Fruit fly (Drosophila melanogaster) whole organism, embryonic: ENCODE data around the gene CG43273.
A peak's percentile ranks its signal among the peaks of the same experiment; 100 is the strongest.

Experiments used
- Antp ChIP-seq: fragments of 200-800 bp; sonication (Bioruptor generic); optimal IDR thresholded peaks from 3 replicates; lab custom pipeline; 2016; ENCODE audit warnings: missing biosample characterization, missing genetic modification characterization
- CG1024 ChIP-seq: fragments of 200-800 bp; sonication (Bioruptor generic); IDR thresholded peaks from 2 replicates; pipeline ENCODE4 v1.3.6; 2022; ENCODE audit warnings: missing biosample characterization, missing genetic modification characterization
- CG10267 ChIP-seq: fragments of 200-800 bp; sonication (Bioruptor generic); optimal IDR thresholded peaks from 2 replicates; lab custom pipeline; 2018; ENCODE audit warnings: missing biosample characterization, mild to moderate bottlenecking, missing genetic modification characterization, moderate library complexity
- CG10366 ChIP-seq: fragments of 200-800 bp; sonication (Bioruptor generic); IDR thresholded peaks from 2 replicates; pipeline ENCODE4 v1.3.6; 2022; ENCODE audit warnings: missing biosample characterization, missing genetic modification characterization
- CG10543 ChIP-seq: fragments of 200-800 bp; sonication (Bioruptor generic); optimal IDR thresholded peaks from 3 replicates; lab custom pipeline; 2017; ENCODE audit warnings: missing biosample characterization, mild to moderate bottlenecking, missing genetic modification characterization, moderate library complexity
- CG1603 ChIP-seq: fragments of 200-800 bp; sonication (Bioruptor generic); optimal IDR thresholded peaks from 2 replicates; lab custom pipeline; 2019; ENCODE audit warnings: missing biosample characterization, mild to moderate bottlenecking, missing genetic modification characterization, moderate library complexity
- CG1647 ChIP-seq: fragments of 200-800 bp; sonication (Bioruptor generic); optimal IDR thresholded peaks from 3 replicates; lab custom pipeline; 2016; ENCODE audit warnings: missing biosample characterization, missing genetic modification characterization
- CG3065 ChIP-seq: fragments of 200-800 bp; sonication (Bioruptor generic); optimal IDR thresholded peaks from 2 replicates; lab custom pipeline; 2016; ENCODE audit warnings: missing biosample characterization, missing genetic modification characterization
- CG34422 ChIP-seq: fragments of 200-800 bp; sonication (Bioruptor generic); IDR thresholded peaks from 3 replicates; pipeline ENCODE4 v1.3.6; 2022; ENCODE audit warnings: missing biosample characterization, missing genetic modification characterization
- CG5245 ChIP-seq: fragments of 200-800 bp; sonication (Bioruptor generic); optimal IDR thresholded peaks from 3 replicates; lab custom pipeline; 2016; ENCODE audit warnings: missing biosample characterization, missing genetic modification characterization
- CG6272 ChIP-seq: fragments of 200-800 bp; sonication (Bioruptor generic); IDR thresholded peaks from 2 replicates; pipeline ENCODE4 v1.3.6; 2022; ENCODE audit warnings: missing biosample characterization, missing genetic modification characterization
- CG7556 ChIP-seq: fragments of 200-800 bp; sonication (Bioruptor generic); optimal IDR thresholded peaks from 2 replicates; lab custom pipeline; 2017; ENCODE audit warnings: missing biosample characterization, mild to moderate bottlenecking, missing genetic modification characterization
- CG8290 ChIP-seq, 3 experiments: fragments of 200-800 bp; sonication (Bioruptor generic); optimal IDR thresholded peaks; 2 replicates each; lab custom pipeline; 2016 to 2019; ENCODE audit warnings: missing biosample characterization in 3 of 3, missing genetic modification characterization in 3 of 3, mild to moderate bottlenecking in 2 of 3, moderate library complexity in 1 of 3
- CHES-1-like ChIP-seq: fragments of 200-800 bp; sonication (Bioruptor generic); optimal IDR thresholded peaks from 2 replicates; lab custom pipeline; 2016; ENCODE audit warnings: missing biosample characterization, missing genetic modification characterization
- Dbx ChIP-seq: fragments of 200-800 bp; sonication (Bioruptor generic); IDR thresholded peaks from 3 replicates; pipeline ENCODE4 v1.3.6; 2022; ENCODE audit warnings: missing biosample characterization, missing genetic modification characterization
- Deaf1 ChIP-seq: fragments of 200-800 bp; optimal IDR thresholded peaks from 3 replicates; lab custom pipeline; 2019; ENCODE audit warnings: missing biosample characterization, mild to moderate bottlenecking, missing genetic modification characterization, moderate library complexity
- Dek ChIP-seq: fragments of 200-800 bp; sonication (Bioruptor generic); optimal IDR thresholded peaks from 3 replicates; lab custom pipeline; 2019; ENCODE audit warnings: missing biosample characterization, mild to moderate bottlenecking, missing genetic modification characterization, moderate library complexity
- HLH4C ChIP-seq: fragments of 200-800 bp; sonication (Bioruptor generic); IDR thresholded peaks from 3 replicates; pipeline ENCODE4 v1.3.6; 2022; ENCODE audit warnings: missing biosample characterization, missing genetic modification characterization; ENCODE audit not compliant: partially characterized antibody
- HmgD ChIP-seq: fragments of 200-800 bp; sonication (Bioruptor generic); optimal IDR thresholded peaks from 3 replicates; lab custom pipeline; 2016; ENCODE audit warnings: missing biosample characterization, missing genetic modification characterization
- Lhr ChIP-seq: fragments of 200-800 bp; sonication (Bioruptor generic); optimal IDR thresholded peaks from 3 replicates; lab custom pipeline; 2017; ENCODE audit warnings: mild to moderate bottlenecking, missing biosample characterization, missing genetic modification reagents, missing genetic modification characterization
- MESR4 ChIP-seq: fragments of 200-800 bp; sonication (Bioruptor generic); optimal IDR thresholded peaks from 2 replicates; lab custom pipeline; 2018; ENCODE audit warnings: missing biosample characterization, mild to moderate bottlenecking, missing genetic modification characterization, moderate library complexity
- Optix ChIP-seq: fragments of 200-800 bp; sonication (Bioruptor generic); IDR thresholded peaks from 3 replicates; pipeline ENCODE4 v1.3.6; 2022; ENCODE audit warnings: missing biosample characterization, missing genetic modification characterization
- Taf1 ChIP-seq: fragments of 200-800 bp; sonication (Bioruptor generic); IDR thresholded peaks from 2 replicates; pipeline ENCODE4 v1.3.6; 2022; ENCODE audit warnings: missing biosample characterization, missing genetic modification characterization
- ac ChIP-seq: fragments of 200-800 bp; sonication (Bioruptor generic); optimal IDR thresholded peaks from 3 replicates; lab custom pipeline; 2017; ENCODE audit warnings: missing biosample characterization, mild to moderate bottlenecking, missing genetic modification characterization
- br ChIP-seq: fragments of >200 bp; optimal IDR thresholded peaks from 2 replicates; lab custom pipeline; 2017
- bsh ChIP-seq, 2 experiments: fragments of 200-800 bp; sonication (Bioruptor generic); optimal IDR thresholded peaks; 2 replicates each; lab custom pipeline; 2017 to 2018; ENCODE audit warnings: mild to moderate bottlenecking in 2 of 2, missing biosample characterization in 2 of 2, missing genetic modification characterization in 2 of 2, moderate library complexity in 1 of 2
- cas ChIP-seq: fragments of 200-800 bp; sonication (Bioruptor generic); IDR thresholded peaks from 2 replicates; pipeline ENCODE4 v1.3.6; 2022; ENCODE audit warnings: missing biosample characterization, missing genetic modification characterization
- cato ChIP-seq: fragments of 200-800 bp; sonication (Bioruptor generic); optimal IDR thresholded peaks from 2 replicates; lab custom pipeline; 2016; ENCODE audit warnings: missing biosample characterization, missing genetic modification characterization, borderline replicate concordance
- cwo ChIP-seq: fragments of 200-800 bp; sonication (Bioruptor generic); optimal IDR thresholded peaks from 3 replicates; lab custom pipeline; 2017; ENCODE audit warnings: missing biosample characterization, missing genetic modification characterization, mild to moderate bottlenecking, moderate library complexity, missing genetic modification reagents
- dimm ChIP-seq: fragments of 200-800 bp; sonication (Bioruptor generic); IDR thresholded peaks from 2 replicates; pipeline ENCODE4 v1.3.6; 2022; ENCODE audit warnings: missing biosample characterization, missing genetic modification characterization
- ems ChIP-seq: fragments of 200-800 bp; sonication (Bioruptor generic); optimal IDR thresholded peaks from 3 replicates; lab custom pipeline; 2016; ENCODE audit warnings: missing biosample characterization, missing genetic modification characterization
- fu2 ChIP-seq: fragments of 200-800 bp; sonication (Bioruptor generic); optimal IDR thresholded peaks from 2 replicates; lab custom pipeline; 2016; ENCODE audit warnings: missing biosample characterization, missing genetic modification characterization
- hb ChIP-seq: fragments of 200-800 bp; sonication (Bioruptor generic); IDR thresholded peaks from 3 replicates; pipeline ENCODE4 v1.3.6; 2022; ENCODE audit warnings: missing biosample characterization, missing genetic modification characterization; ENCODE audit not compliant: partially characterized antibody
- inv ChIP-seq: fragments of 200-800 bp; sonication (Bioruptor generic); IDR thresholded peaks from 2 replicates; pipeline ENCODE4 v1.3.6; 2022; ENCODE audit warnings: missing biosample characterization, missing genetic modification characterization; ENCODE audit not compliant: partially characterized antibody
- lov ChIP-seq, 2 experiments: fragments of 200-800 bp in 1 of 2; fragments of >200 bp in 1 of 2; sonication (Bioruptor generic) in 1 of 2; IDR thresholded peaks in 1 of 2; optimal IDR thresholded peaks in 1 of 2; 2 replicates in 1 of 2; 3 replicates in 1 of 2; pipeline versions ENCODE4 v1.3.6 to Lab custom; 2017 to 2022; ENCODE audit warnings: missing biosample characterization in 1 of 2, missing genetic modification characterization in 1 of 2
- nau ChIP-seq: fragments of 200-800 bp; sonication (Bioruptor generic); optimal IDR thresholded peaks from 3 replicates; lab custom pipeline; 2017; ENCODE audit warnings: missing biosample characterization, mild to moderate bottlenecking, missing genetic modification characterization, missing genetic modification reagents
- pfk ChIP-seq: fragments of 200-800 bp; sonication (Bioruptor generic); optimal IDR thresholded peaks from 2 replicates; lab custom pipeline; 2018; ENCODE audit warnings: missing biosample characterization, mild to moderate bottlenecking, missing genetic modification characterization, moderate library complexity
- phol ChIP-seq: fragments of 200-800 bp; sonication (Bioruptor generic); optimal IDR thresholded peaks from 3 replicates; lab custom pipeline; 2018; ENCODE audit warnings: missing biosample characterization, mild to moderate bottlenecking, missing genetic modification characterization, moderate library complexity
- pum ChIP-seq: fragments of 200-800 bp; sonication (Bioruptor generic); optimal IDR thresholded peaks from 2 replicates; lab custom pipeline; 2016; ENCODE audit warnings: missing biosample characterization, missing genetic modification characterization
- repo ChIP-seq: fragments of 200-800 bp; sonication (Bioruptor generic); optimal IDR thresholded peaks from 2 replicates; lab custom pipeline; 2016; ENCODE audit warnings: missing biosample characterization, missing genetic modification characterization
- sim ChIP-seq: fragments of 200-800 bp; sonication (Bioruptor generic); IDR thresholded peaks from 2 replicates; pipeline ENCODE4 v1.3.6; 2022; ENCODE audit warnings: missing biosample characterization, missing genetic modification characterization
- so ChIP-seq: fragments of 200-800 bp; sonication (Bioruptor generic); IDR thresholded peaks from 3 replicates; pipeline ENCODE4 v1.3.6; 2022; ENCODE audit warnings: missing biosample characterization, missing genetic modification characterization
- stc ChIP-seq: fragments of 200-800 bp; sonication (Bioruptor generic); IDR thresholded peaks from 2 replicates; pipeline ENCODE4 v1.3.6; 2022; ENCODE audit warnings: missing biosample characterization, missing genetic modification characterization
- tll ChIP-seq, 2 experiments: fragments of 200-800 bp in 1 of 2; fragments of >200 bp in 1 of 2; sonication (Bioruptor generic) in 1 of 2; optimal IDR thresholded peaks; 2 replicates each; lab custom pipeline; 2017 to 2019; ENCODE audit warnings: missing biosample characterization in 2 of 2, missing genetic modification characterization in 2 of 2, mild to moderate bottlenecking in 1 of 2, moderate library complexity in 1 of 2
- tna ChIP-seq: fragments of 200-800 bp; sonication (Bioruptor generic); IDR thresholded peaks from 2 replicates; pipeline ENCODE4 v1.3.6; 2022; ENCODE audit warnings: missing biosample characterization, missing genetic modification characterization; ENCODE audit not compliant: partially characterized antibody
- ttk ChIP-seq: fragments of 200-800 bp; sonication (Bioruptor generic); IDR thresholded peaks from 2 replicates; pipeline ENCODE4 v2.1.2; 2022; ENCODE audit warnings: missing biosample characterization, missing genetic modification characterization
- tup ChIP-seq: fragments of 200-800 bp; sonication (Bioruptor generic); optimal IDR thresholded peaks from 2 replicates; lab custom pipeline; 2016; ENCODE audit warnings: missing biosample characterization, mild to moderate bottlenecking, missing genetic modification characterization, moderate library complexity

Gene CG43273

dm6 chr3R:24875939-24876842, 46.1 kb downstream of the CG43273 start, which contains the start of gene CG3744 (continued):
- peak; percentile 92 for TF ChIP-seq Lhr (GFP tag; lab: Kevin White, UChicago)
- TF ChIP-seq Dek (tag; lab: Kevin White, UChicago) = peak; percentile 95
- TF ChIP-seq CG6272 (GFP tag; lab: Robert Waterston, UW) = peak; percentile 96
- peak; percentile 49; the same call in 1 of the 2 replicates for TF ChIP-seq sim (GFP tag; lab: Robert Waterston, UW)
- peak; percentile 88 for TF ChIP-seq tna (GFP tag; lab: Robert Waterston, UW)
- no peak for TF ChIP-seq cwo (GFP tag; lab: Kevin White, UChicago)
- peak; percentile 78 for TF ChIP-seq fu2 (GFP tag; lab: Kevin White, UChicago)
- TF ChIP-seq CG5245 = peak; percentile 82
- TF ChIP-seq so (GFP tag; lab: Robert Waterston, UW) = peak; percentile 94
- peak; percentile 90 for TF ChIP-seq phol (tag; lab: Kevin White, UChicago)
- TF ChIP-seq dimm (GFP tag; lab: Robert Waterston, UW) = peak; percentile 87
- peak; percentile 93 for TF ChIP-seq CG10543
- TF ChIP-seq ac (GFP tag; lab: Kevin White, UChicago) = peak; percentile 20
- TF ChIP-seq inv (GFP tag; lab: Robert Waterston, UW) = peak; percentile 94
- TF ChIP-seq CG3065 = peak; percentile 76
- TF ChIP-seq HmgD (GFP tag; lab: Kevin White, UChicago) = peak; percentile 18
- peak; percentile 53 for TF ChIP-seq CHES-1-like (GFP tag; lab: Kevin White, UChicago)
- TF ChIP-seq ttk (GFP tag; lab: Robert Waterston, UW) = peak; percentile 89
- peak; percentile 60 for TF ChIP-seq MESR4 (GFP tag; lab: Kevin White, UChicago)
- peak; percentile 85 for TF ChIP-seq CG1024
- peak; percentile 29 for TF ChIP-seq cato (GFP tag; lab: Kevin White, UChicago)
- peak; percentile 7 to 86 for TF ChIP-seq bsh (GFP tag; optimal IDR thresholded peaks at IDR 0.05; lab: Kevin White, UChicago)
- TF ChIP-seq br (lab: Kevin White, UChicago) = no peak
- TF ChIP-seq tll (GFP tag; optimal IDR thresholded peaks at IDR 0.05; lab: Kevin White, UChicago) = no peak
- peak; percentile 85 for TF ChIP-seq ems
- peak; percentile 66 for TF ChIP-seq CG1603 (tag; lab: Kevin White, UChicago)
- TF ChIP-seq repo (GFP tag; lab: Kevin White, UChicago) = peak; percentile 54
- peak; percentile 98 for TF ChIP-seq Dbx
- peak; percentile 72 for TF ChIP-seq Antp (GFP tag; lab: Kevin White, UChicago)
- peak; percentile 95 for TF ChIP-seq CG10366
- TF ChIP-seq Taf1 (GFP tag; lab: Robert Waterston, UW) = peak; percentile 87
- TF ChIP-seq Deaf1 (tag; lab: Kevin White, UChicago) = peak; percentile 65
- TF ChIP-seq HLH4C (GFP tag; lab: Robert Waterston, UW) = peak; percentile 87
- peak; percentile 87 for TF ChIP-seq hb (GFP tag; lab: Robert Waterston, UW)
- TF ChIP-seq pfk (GFP tag; lab: Kevin White, UChicago) = peak; percentile 56
- peak; percentile 83 for TF ChIP-seq CG8290 (GFP tag; optimal IDR thresholded peaks at IDR 0.05; lab: Kevin White, UChicago)
- TF ChIP-seq CG8290 (tag; optimal IDR thresholded peaks at IDR 0.05; lab: Kevin White, UChicago) = peak in 1 of 2 experiments; percentile 17
- TF ChIP-seq Optix (GFP tag; lab: Robert Waterston, UW) = peak; percentile 87
- TF ChIP-seq tup (GFP tag; lab: Kevin White, UChicago) = peak; percentile 69
- peak; percentile 85 for TF ChIP-seq CG10267 (tag; lab: Kevin White, UChicago)
- TF ChIP-seq pum (GFP tag; lab: Kevin White, UChicago) = peak; percentile 68
- no peak for TF ChIP-seq lov (optimal IDR thresholded peaks at IDR 0.05; lab: Kevin White, UChicago)
- TF ChIP-seq lov (GFP tag; IDR thresholded peaks at IDR 0.05; lab: Robert Waterston, UW) = peak; percentile 93
- TF ChIP-seq nau (GFP tag; lab: Kevin White, UChicago) = no peak
- peak; percentile 94 for TF ChIP-seq CG34422 (GFP tag; lab: Robert Waterston, UW)
- TF ChIP-seq stc (GFP tag; lab: Robert Waterston, UW) = peak; percentile 85
- TF ChIP-seq CG1647 = peak; percentile 77
- peak; percentile 86 for TF ChIP-seq CG7556 (GFP tag; lab: Kevin White, UChicago)
- peak; percentile 91 for TF ChIP-seq cas (GFP tag; lab: Robert Waterston, UW)
